2 fruit fly cellular contexts compared by ENCODE assay signal in the genomic region with DNA sequence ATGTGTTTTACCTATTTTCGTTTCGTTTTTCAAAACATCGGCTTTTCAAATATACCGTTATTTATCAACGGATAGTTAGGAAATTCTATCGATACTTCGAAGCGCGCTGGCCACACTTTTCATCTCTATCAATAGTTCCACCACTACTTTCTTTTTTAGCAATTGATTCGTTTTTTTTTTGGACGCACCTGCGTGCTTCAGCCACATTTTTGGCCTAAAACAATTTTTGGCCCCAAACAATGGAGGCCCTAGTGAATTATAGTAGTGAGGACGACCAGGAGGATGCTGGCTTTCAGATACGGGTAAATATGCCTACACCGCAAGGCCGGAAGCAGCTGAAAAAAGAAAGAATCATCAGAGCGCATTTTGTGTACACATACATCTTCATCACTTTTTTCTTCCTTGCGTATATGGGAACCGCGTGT.
A peak's percentile ranks its signal among the peaks of the same experiment; 100 is the strongest.
TF ChIP-seq lines count a peak whose summit lies in the region.

A gene (plus strand): TSS at position 139 of the 425 bp plus-strand sequence.

TF ChIP-seq in whole organism, embryonic, 481 proteins besides CTCF, POLR2A, EP300 and RAD21 (continued from another document and continues in another):
- peak; percentile 66; the same call in 2 of the 3 replicates for TF ChIP-seq zen2 (GFP tag; IDR thresholded peaks at IDR 0.05; lab: Robert Waterston, UW; ENCODE audit: partially characterized antibody)
- TF ChIP-seq Sin3A (optimal IDR thresholded peaks at IDR 0.05; lab: Kevin White, UChicago), result peak; percentile 10
- TF ChIP-seq Bgb (GFP tag; IDR thresholded peaks at IDR 0.05; lab: Robert Waterston, UW; ENCODE audit: partially characterized antibody), result peak; percentile 86
- peak; percentile 21 for TF ChIP-seq CG4617 (GFP tag; optimal IDR thresholded peaks at IDR 0.05; lab: Kevin White, UChicago; ENCODE audit: borderline replicate concordance)
- no peak for TF ChIP-seq dysf (GFP tag; IDR thresholded peaks at IDR 0.05; lab: Robert Waterston, UW)
- TF ChIP-seq MESR4 (GFP tag; optimal IDR thresholded peaks at IDR 0.05; lab: Kevin White, UChicago), result peak; percentile 80
- no peak for TF ChIP-seq CG10209 (GFP tag; optimal IDR thresholded peaks at IDR 0.05; lab: Kevin White, UChicago)
- TF ChIP-seq CG1603 (tag; optimal IDR thresholded peaks at IDR 0.05; lab: Kevin White, UChicago), result peak; percentile 40
- TF ChIP-seq ham (GFP tag; IDR thresholded peaks at IDR 0.05; lab: Robert Waterston, UW), result no peak
- peak; percentile 63 for TF ChIP-seq gfzf (GFP tag; optimal IDR thresholded peaks at IDR 0.05; lab: Kevin White, UChicago)
- peak; percentile 65; the same call in 1 of the 2 replicates for TF ChIP-seq inv (GFP tag; IDR thresholded peaks at IDR 0.05; lab: Robert Waterston, UW; ENCODE audit: partially characterized antibody)
- peak in 1 of 2 experiments; percentile 8 for TF ChIP-seq crp (GFP tag; optimal IDR thresholded peaks at IDR 0.05; lab: Kevin White, UChicago)
- TF ChIP-seq HLH4C (GFP tag; IDR thresholded peaks at IDR 0.05; lab: Robert Waterston, UW; ENCODE audit: partially characterized antibody), result peak; percentile 70
- peak; percentile 84 for TF ChIP-seq BEAF-32 (GFP tag; optimal IDR thresholded peaks at IDR 0.05; lab: Kevin White, UChicago)
- TF ChIP-seq Med (GFP tag; lab: Kevin White, UChicago), result peak; percentile 50
- TF ChIP-seq CG13123 (GFP tag; optimal IDR thresholded peaks at IDR 0.05; lab: Kevin White, UChicago), result no peak
- peak; percentile 11 for TF ChIP-seq Max (GFP tag; optimal IDR thresholded peaks at IDR 0.05; lab: Kevin White, UChicago)
- no peak for TF ChIP-seq H2.0 (GFP tag; IDR thresholded peaks at IDR 0.05; lab: Robert Waterston, UW)
- TF ChIP-seq chinmo (GFP tag; IDR thresholded peaks at IDR 0.05; lab: Robert Waterston, UW; ENCODE audit: partially characterized antibody), result peak; percentile 75; the same call in 1 of the 4 replicates
- TF ChIP-seq ase (GFP tag; IDR thresholded peaks at IDR 0.05; lab: Robert Waterston, UW), result no peak
- no peak for TF ChIP-seq mam (GFP tag; optimal IDR thresholded peaks at IDR 0.05; lab: Kevin White, UChicago)
- TF ChIP-seq E2f1 (GFP tag; IDR thresholded peaks at IDR 0.05; lab: Robert Waterston, UW), result no peak
- TF ChIP-seq vnd (GFP tag; IDR thresholded peaks at IDR 0.05; lab: Robert Waterston, UW; ENCODE audit: partially characterized antibody), result peak; percentile 65
- TF ChIP-seq CG31441 (GFP tag; IDR thresholded peaks at IDR 0.05; lab: Robert Waterston, UW), result no peak
- no peak for TF ChIP-seq tx (GFP tag; optimal IDR thresholded peaks at IDR 0.05; lab: Kevin White, UChicago)
- no peak for TF ChIP-seq ro (GFP tag; IDR thresholded peaks at IDR 0.05; lab: Robert Waterston, UW)
- peak; percentile 24 for TF ChIP-seq nerfin-1 (tag; optimal IDR thresholded peaks at IDR 0.05; lab: Kevin White, UChicago)
- peak; percentile 10 for TF ChIP-seq CG2712 (tag; optimal IDR thresholded peaks at IDR 0.05; lab: Kevin White, UChicago)
- peak; percentile 82 for TF ChIP-seq sqz (GFP tag; optimal IDR thresholded peaks at IDR 0.05; lab: Kevin White, UChicago)
- TF ChIP-seq CG17186 (GFP tag; optimal IDR thresholded peaks at IDR 0.05; lab: Kevin White, UChicago), result peak; percentile 35
- peak; percentile 53; the same call in 1 of the 2 replicates for TF ChIP-seq CG42726 (GFP tag; IDR thresholded peaks at IDR 0.05; lab: Robert Waterston, UW; ENCODE audit: partially characterized antibody)
- TF ChIP-seq CG32532 (GFP tag; IDR thresholded peaks at IDR 0.05; lab: Robert Waterston, UW), result no peak
- peak; percentile 66 for TF ChIP-seq unc-4 (GFP tag; IDR thresholded peaks at IDR 0.05; lab: Robert Waterston, UW; ENCODE audit: partially characterized antibody)
- TF ChIP-seq CG9876 (GFP tag; optimal IDR thresholded peaks at IDR 0.05; lab: Kevin White, UChicago), result no peak
- no peak for TF ChIP-seq CG8281 (tag; optimal IDR thresholded peaks at IDR 0.05; lab: Kevin White, UChicago)
- TF ChIP-seq peb (GFP tag; IDR thresholded peaks at IDR 0.05; lab: Robert Waterston, UW), result no peak
- peak; percentile 8 for TF ChIP-seq gro (GFP tag; optimal IDR thresholded peaks at IDR 0.05; lab: Kevin White, UChicago)
- TF ChIP-seq CG3726 (GFP tag; IDR thresholded peaks at IDR 0.05; lab: Robert Waterston, UW), result no peak
- TF ChIP-seq CG32772 (GFP tag; IDR thresholded peaks at IDR 0.05; lab: Robert Waterston, UW), result 0 out of 2 replicates have a peak, but pooled peaks have one; percentile 24
- peak; percentile 30 for TF ChIP-seq nom (GFP tag; optimal IDR thresholded peaks at IDR 0.05; lab: Kevin White, UChicago)
- peak; percentile 67 for TF ChIP-seq cg (GFP tag; optimal IDR thresholded peaks at IDR 0.05; lab: Kevin White, UChicago)
- peak; percentile 84 for TF ChIP-seq CG6791 (GFP tag; IDR thresholded peaks at IDR 0.05; lab: Robert Waterston, UW; ENCODE audit: partially characterized antibody)
- TF ChIP-seq Rfx (GFP tag; IDR thresholded peaks at IDR 0.05; lab: Robert Waterston, UW), result peak; percentile 14; the same call in 1 of the 2 replicates
- no peak for TF ChIP-seq Gug (GFP tag; IDR thresholded peaks at IDR 0.05; lab: Robert Waterston, UW)
- TF ChIP-seq stc (GFP tag; IDR thresholded peaks at IDR 0.05; lab: Robert Waterston, UW), result no peak
- TF ChIP-seq HmgD (GFP tag; optimal IDR thresholded peaks at IDR 0.05; lab: Kevin White, UChicago), result peak; percentile 13
- TF ChIP-seq CG34422 (GFP tag; IDR thresholded peaks at IDR 0.05; lab: Robert Waterston, UW), result 0 out of 3 replicates have a peak, but pooled peaks have one; percentile 35
- peak; percentile 73; the same call in 3 of the 4 replicates for TF ChIP-seq Dll (GFP tag; IDR thresholded peaks at IDR 0.05; lab: Robert Waterston, UW; ENCODE audit: partially characterized antibody)
- TF ChIP-seq gsb-n (tag; optimal IDR thresholded peaks at IDR 0.05; lab: Kevin White, UChicago), result no peak
- TF ChIP-seq knrl (GFP tag; IDR thresholded peaks at IDR 0.05; lab: Robert Waterston, UW; ENCODE audit: partially characterized antibody), result peak; percentile 78
- TF ChIP-seq lab (GFP tag; optimal IDR thresholded peaks at IDR 0.05; lab: Kevin White, UChicago), result no peak
- peak; percentile 7 for TF ChIP-seq dm (GFP tag; optimal IDR thresholded peaks at IDR 0.05; lab: Kevin White, UChicago)
- no peak for TF ChIP-seq z (GFP tag; IDR thresholded peaks at IDR 0.05; lab: Robert Waterston, UW)
- no peak for TF ChIP-seq az2 (GFP tag; optimal IDR thresholded peaks at IDR 0.05; lab: Kevin White, UChicago)
- TF ChIP-seq CG15514 (GFP tag; optimal IDR thresholded peaks at IDR 0.05; lab: Kevin White, UChicago), result peak; percentile 68
- TF ChIP-seq CG4730 (GFP tag; IDR thresholded peaks at IDR 0.05; lab: Robert Waterston, UW), result no peak
- peak; percentile 85 for TF ChIP-seq amos (GFP tag; IDR thresholded peaks at IDR 0.05; lab: Robert Waterston, UW; ENCODE audit: partially characterized antibody)
- no peak for TF ChIP-seq B-H2 (GFP tag; optimal IDR thresholded peaks at IDR 0.05; lab: Kevin White, UChicago)
- TF ChIP-seq hbn (GFP tag; IDR thresholded peaks at IDR 0.05; lab: Robert Waterston, UW; ENCODE audit: partially characterized antibody), result peak; percentile 61
- peak; percentile 75 for TF ChIP-seq CG2116 (GFP tag; optimal IDR thresholded peaks at IDR 0.05; lab: Kevin White, UChicago)

TF ChIP-seq in whole organism, prepupa, 60 proteins besides CTCF, POLR2A, EP300 and RAD21 (continued from another document):
- TF ChIP-seq Hr4 (GFP tag; optimal IDR thresholded peaks at IDR 0.05; lab: Kevin White, UChicago) (no peak), Sox15 (GFP tag; optimal IDR thresholded peaks at IDR 0.05; lab: Kevin White, UChicago) (no peak), Ets21C (GFP tag; optimal IDR thresholded peaks at IDR 0.05; lab: Kevin White, UChicago) (no peak), CG16779 (tag; optimal IDR thresholded peaks at IDR 0.05; lab: Kevin White, UChicago) (no peak), CG7368 (GFP tag; optimal IDR thresholded peaks at IDR 0.05; lab: Kevin White, UChicago) (no peak), Hr38 (GFP tag; optimal IDR thresholded peaks at IDR 0.05; lab: Kevin White, UChicago) (no peak), acj6 (GFP tag; optimal IDR thresholded peaks at IDR 0.05; lab: Kevin White, UChicago) (no peak), CG6854 (GFP tag; optimal IDR thresholded peaks at IDR 0.05; lab: Kevin White, UChicago) (peak; percentile 18), CG6163 (GFP tag; IDR thresholded peaks at IDR 0.05; lab: Robert Waterston, UW) (0 out of 3 replicates have a peak, but pooled peaks have one; percentile 25), Gug (GFP tag; IDR thresholded peaks at IDR 0.05; lab: Robert Waterston, UW) (no peak), cyc (GFP tag; optimal IDR thresholded peaks at IDR 0.05; lab: Kevin White, UChicago) (no peak), CG34406 (GFP tag; optimal IDR thresholded peaks at IDR 0.05; lab: Kevin White, UChicago) (no peak), topi (GFP tag; optimal IDR thresholded peaks at IDR 0.05; lab: Kevin White, UChicago) (no peak), net (GFP tag; optimal IDR thresholded peaks at IDR 0.05; lab: Kevin White, UChicago) (no peak), Lpt (GFP tag; optimal IDR thresholded peaks at IDR 0.05; lab: Kevin White, UChicago) (no peak), achi (GFP tag; optimal IDR thresholded peaks at IDR 0.05; lab: Kevin White, UChicago) (no peak), CG6808 (GFP tag; optimal IDR thresholded peaks at IDR 0.05; lab: Kevin White, UChicago) (peak; percentile 41), OdsH (GFP tag; optimal IDR thresholded peaks at IDR 0.05; lab: Kevin White, UChicago) (no peak), CG9139 (GFP tag; optimal IDR thresholded peaks at IDR 0.05; lab: Kevin White, UChicago) (no peak), CG8632 (GFP tag; optimal IDR thresholded peaks at IDR 0.05; lab: Kevin White, UChicago) (no peak), svp (GFP tag; lab: Kevin White, UChicago) (no peak), Sox14 (GFP tag; optimal IDR thresholded peaks at IDR 0.05; lab: Kevin White, UChicago) (peak; percentile 13)
